Worm (Caenorhabditis elegans) whole organism, mixed stage, embryonic: ENCODE measurements around the gene W03F9.4.

Experiments used
- M03D4.4 ChIP-seq: sonication (generic microtip); optimal IDR thresholded peaks from 2 replicates; lab custom pipeline; 2017; ENCODE audit warnings: mild to moderate bottlenecking, missing genetic modification characterization, missing compliant biosample characterization
- bed-3 ChIP-seq: fragments of 200-800 bp; sonication (Bioruptor generic); optimal IDR thresholded peaks from 3 replicates; lab custom pipeline; 2018; ENCODE audit warnings: mild to moderate bottlenecking, missing genetic modification characterization, moderate library complexity, missing compliant biosample characterization
- blmp-1 ChIP-seq: fragments of 150-350 bp; optimal IDR thresholded peaks from 2 replicates; lab custom pipeline; 2014; ENCODE audit warnings: missing biosample characterization, missing genetic modification characterization
- ceh-39 ChIP-seq: fragments of 150-350 bp; optimal IDR thresholded peaks from 2 replicates; lab custom pipeline; 2014; ENCODE audit warnings: missing biosample characterization, missing genetic modification characterization
- ceh-43 ChIP-seq: fragments of 200-800 bp; sonication (Bioruptor generic); optimal IDR thresholded peaks from 2 replicates; lab custom pipeline; 2018; ENCODE audit warnings: mild to moderate bottlenecking, missing genetic modification characterization, moderate library complexity, missing compliant biosample characterization
- ceh-83 ChIP-seq: fragments of 200-800 bp; sonication (Bioruptor generic); optimal IDR thresholded peaks from 2 replicates; lab custom pipeline; 2018; ENCODE audit warnings: mild to moderate bottlenecking, missing genetic modification characterization, missing compliant biosample characterization
- ces-1 ChIP-seq: fragments of 150-350 bp; optimal IDR thresholded peaks from 2 replicates; lab custom pipeline; 2014; ENCODE audit warnings: missing biosample characterization, missing genetic modification reagents, missing genetic modification characterization
- cnd-1 ChIP-seq: fragments of 200-800 bp; sonication (Bioruptor generic); optimal IDR thresholded peaks from 2 replicates; lab custom pipeline; 2018; ENCODE audit warnings: mild to moderate bottlenecking, missing genetic modification characterization, missing compliant biosample characterization
- drap-1 ChIP-seq: fragments of 200-800 bp; sonication (Bioruptor generic); optimal IDR thresholded peaks from 3 replicates; lab custom pipeline; 2018; ENCODE audit warnings: mild to moderate bottlenecking, missing genetic modification characterization, missing compliant biosample characterization
- elt-1 ChIP-seq: sonication (generic microtip); optimal IDR thresholded peaks from 2 replicates; lab custom pipeline; 2017; ENCODE audit warnings: missing genetic modification characterization, mild to moderate bottlenecking, missing compliant biosample characterization, antibody characterized with exemption, moderate library complexity, borderline replicate concordance; ENCODE audit not compliant: insufficient read depth
- elt-3 ChIP-seq: fragments of 150-350 bp; optimal IDR thresholded peaks from 2 replicates; lab custom pipeline; 2014; ENCODE audit warnings: missing biosample characterization, missing genetic modification characterization
- flh-1 ChIP-seq: fragments of 200-800 bp; sonication (Bioruptor generic); optimal IDR thresholded peaks from 2 replicates; lab custom pipeline; 2018; ENCODE audit warnings: mild to moderate bottlenecking, missing genetic modification characterization, moderate library complexity, missing compliant biosample characterization
- ham-2 ChIP-seq: fragments of 200-800 bp; sonication (Bioruptor generic); optimal IDR thresholded peaks from 2 replicates; lab custom pipeline; 2018; ENCODE audit warnings: mild to moderate bottlenecking, missing genetic modification characterization, missing compliant biosample characterization
- hlh-1 ChIP-seq: fragments of 150-350 bp; optimal IDR thresholded peaks from 2 replicates; lab custom pipeline; 2014; ENCODE audit warnings: missing biosample characterization, missing genetic modification reagents, missing genetic modification characterization
- lin-13 ChIP-seq: fragments of 150-350 bp; optimal IDR thresholded peaks from 2 replicates; lab custom pipeline; 2014; ENCODE audit warnings: missing biosample characterization, missing genetic modification characterization
- lin-32 ChIP-seq: fragments of 200-800 bp; sonication (Bioruptor generic); optimal IDR thresholded peaks from 2 replicates; lab custom pipeline; 2018; ENCODE audit warnings: mild to moderate bottlenecking, missing genetic modification characterization, missing compliant biosample characterization
- lsy-2 ChIP-seq: fragments of 150-350 bp; optimal IDR thresholded peaks from 2 replicates; lab custom pipeline; 2014; ENCODE audit warnings: missing biosample characterization, missing genetic modification characterization
- mab-5 ChIP-seq: fragments of 150-350 bp; optimal IDR thresholded peaks from 2 replicates; lab custom pipeline; 2014; ENCODE audit warnings: missing biosample characterization, missing genetic modification characterization
- mep-1 ChIP-seq: fragments of 150-350 bp; optimal IDR thresholded peaks from 2 replicates; lab custom pipeline; 2017; ENCODE audit warnings: missing biosample characterization, missing genetic modification reagents, missing genetic modification characterization, inconsistent platforms
- mls-2 ChIP-seq: sonication (generic microtip); optimal IDR thresholded peaks from 2 replicates; lab custom pipeline; 2016; ENCODE audit warnings: mild to moderate bottlenecking, missing genetic modification characterization, moderate library complexity, missing compliant biosample characterization
- nhr-12 ChIP-seq: fragments of 150-350 bp; optimal IDR thresholded peaks from 2 replicates; lab custom pipeline; 2014; ENCODE audit warnings: missing biosample characterization, missing genetic modification characterization
- nhr-2 ChIP-seq: fragments of 150-350 bp; optimal IDR thresholded peaks from 2 replicates; lab custom pipeline; 2014; ENCODE audit warnings: missing biosample characterization, missing genetic modification characterization
- nhr-237 ChIP-seq: fragments of 150-350 bp; optimal IDR thresholded peaks from 2 replicates; lab custom pipeline; 2014; ENCODE audit warnings: missing biosample characterization, missing genetic modification characterization
- nhr-28 ChIP-seq: fragments of 150-350 bp; optimal IDR thresholded peaks from 2 replicates; lab custom pipeline; 2014; ENCODE audit warnings: missing biosample characterization, missing genetic modification characterization
- nhr-76 ChIP-seq: sonication (generic microtip); optimal IDR thresholded peaks from 2 replicates; lab custom pipeline; 2017; ENCODE audit warnings: missing biosample characterization, missing genetic modification characterization
- pha-4 ChIP-seq: fragments of 150-350 bp; optimal IDR thresholded peaks from 2 replicates; lab custom pipeline; 2018; ENCODE audit warnings: missing biosample characterization, missing genetic modification reagents, missing genetic modification characterization
- sem-2 ChIP-seq: fragments of 200-800 bp; sonication (Bioruptor generic); optimal IDR thresholded peaks from 2 replicates; lab custom pipeline; 2018; ENCODE audit warnings: mild to moderate bottlenecking, missing genetic modification characterization, missing compliant biosample characterization
- snpc-4 ChIP-seq: fragments of 150-350 bp; optimal IDR thresholded peaks from 2 replicates; lab custom pipeline; 2014; ENCODE audit warnings: missing biosample characterization, missing genetic modification characterization
- sptf-1 ChIP-seq: sonication (generic microtip); optimal IDR thresholded peaks from 2 replicates; lab custom pipeline; 2017; ENCODE audit warnings: mild to moderate bottlenecking, missing genetic modification characterization, moderate library complexity, missing compliant biosample characterization
- tbx-8 ChIP-seq: fragments of 200-800 bp; sonication (Bioruptor generic); optimal IDR thresholded peaks from 2 replicates; lab custom pipeline; 2018; ENCODE audit warnings: mild to moderate bottlenecking, missing genetic modification characterization, moderate library complexity, missing compliant biosample characterization
- unc-120 ChIP-seq: sonication (generic microtip); optimal IDR thresholded peaks from 2 replicates; lab custom pipeline; 2017; ENCODE audit warnings: missing genetic modification characterization, missing compliant biosample characterization; ENCODE audit not compliant: poor library complexity, severe bottlenecking
- unc-39 ChIP-seq: fragments of 150-350 bp; optimal IDR thresholded peaks from 2 replicates; lab custom pipeline; 2014; ENCODE audit warnings: missing biosample characterization, missing genetic modification characterization
- unc-62 ChIP-seq: fragments of 150-350 bp; optimal IDR thresholded peaks from 2 replicates; lab custom pipeline; 2014; ENCODE audit warnings: missing biosample characterization, missing genetic modification reagents, missing genetic modification characterization
- zip-8 ChIP-seq: fragments of 150-350 bp; optimal IDR thresholded peaks from 2 replicates; lab custom pipeline; 2014; ENCODE audit warnings: missing biosample characterization, missing genetic modification characterization
- ztf-11 ChIP-seq: fragments of 150-350 bp; optimal IDR thresholded peaks from 2 replicates; lab custom pipeline; 2014; ENCODE audit warnings: missing biosample characterization, missing genetic modification characterization

The W03F9.4 gene

ce11 chrV:122750-123149 is 28.4 kb downstream of the W03F9.4 start, which contains the start of gene cgp-1:
Gene cgp-1 (minus strand): TSS chrV:122789.
- TF ChIP-seq lsy-2 (tag; lab: Kevin White, UChicago) = no peak
- no peak for TF ChIP-seq ceh-43 (GFP tag; lab: Kevin White, UChicago)
- peak; percentile 5 for TF ChIP-seq hlh-1 (tag; lab: Kevin White, UChicago)
- no peak for TF ChIP-seq snpc-4
- TF ChIP-seq mep-1 (tag; lab: Kevin White, UChicago) = peak; percentile 9
- TF ChIP-seq ceh-39 (tag; lab: Kevin White, UChicago) = no peak
- TF ChIP-seq, all 35 proteins: peak for 2

ce11 chrV:122249-122648 is 28.9 kb downstream of the W03F9.4 start:
- TF ChIP-seq elt-3 (tag; lab: Kevin White, UChicago) (no peak), cnd-1 (tag; lab: Kevin White, UChicago) (no peak), hlh-1 (tag; lab: Kevin White, UChicago) (no peak), ceh-39 (tag; lab: Kevin White, UChicago) (no peak), nhr-237 (tag; lab: Kevin White, UChicago) (no peak), zip-8 (no peak), bed-3 (no peak), mls-2 (tag; lab: Kevin White, UChicago) (no peak), ceh-43 (GFP tag; lab: Kevin White, UChicago) (no peak), nhr-76 (no peak), nhr-12 (tag; lab: Kevin White, UChicago) (no peak), snpc-4 (no peak), ceh-83 (GFP tag; lab: Kevin White, UChicago) (no peak), blmp-1 (tag; lab: Kevin White, UChicago) (no peak)

ce11 chrV:117312-117711 is 33.9 kb downstream of the W03F9.4 start:
- TF ChIP-seq mep-1 (tag; lab: Kevin White, UChicago) (no peak), sptf-1 (tag; lab: Kevin White, UChicago) (no peak), mab-5 (tag; lab: Kevin White, UChicago) (no peak), hlh-1 (tag; lab: Kevin White, UChicago) (peak; percentile 25)
- TF ChIP-seq, all 35 proteins: peak for 1

ce11 chrV:116243-116642 is 34.9 kb downstream of the W03F9.4 start:
- TF ChIP-seq snpc-4 = no peak
- no peak for TF ChIP-seq ztf-11
- TF ChIP-seq hlh-1 (tag; lab: Kevin White, UChicago) = no peak
- no peak for TF ChIP-seq mab-5 (tag; lab: Kevin White, UChicago)
- TF ChIP-seq ham-2 (GFP tag; lab: Kevin White, UChicago) = no peak
- TF ChIP-seq nhr-237 (tag; lab: Kevin White, UChicago) = no peak
- no peak for TF ChIP-seq ceh-43 (GFP tag; lab: Kevin White, UChicago)
- TF ChIP-seq lsy-2 (tag; lab: Kevin White, UChicago) = no peak
- TF ChIP-seq unc-39 (tag; lab: Kevin White, UChicago) = no peak
- no peak for TF ChIP-seq zip-8
- TF ChIP-seq mep-1 (tag; lab: Kevin White, UChicago) = no peak
- no peak for TF ChIP-seq unc-120
- TF ChIP-seq nhr-76 = no peak
- TF ChIP-seq, all 35 proteins: peak for 0

- TF ChIP-seq cnd-1 (tag; lab: Kevin White, UChicago) = no peak
- no peak for TF ChIP-seq elt-1 (tag; lab: Kevin White, UChicago)
- no peak for TF ChIP-seq unc-120
- peak; percentile 85 for TF ChIP-seq mep-1 (tag; lab: Kevin White, UChicago)
- TF ChIP-seq ces-1 (GFP tag; lab: Kevin White, UChicago) = peak; percentile 39
- TF ChIP-seq M03D4.4 (tag; lab: Kevin White, UChicago) = peak; percentile 4
- no peak for TF ChIP-seq ham-2 (GFP tag; lab: Kevin White, UChicago)
- no peak for TF ChIP-seq lin-32 (GFP tag; lab: Kevin White, UChicago)
- peak; percentile 88 for TF ChIP-seq lin-13 (tag; lab: Kevin White, UChicago)
- no peak for TF ChIP-seq unc-39 (tag; lab: Kevin White, UChicago)
- TF ChIP-seq flh-1 (GFP tag; lab: Kevin White, UChicago) = no peak
- TF ChIP-seq nhr-237 (tag; lab: Kevin White, UChicago) = peak; percentile 75
- TF ChIP-seq sptf-1 (tag; lab: Kevin White, UChicago) = peak; percentile 58
- no peak for TF ChIP-seq ceh-43 (GFP tag; lab: Kevin White, UChicago)
- TF ChIP-seq nhr-28 (tag; lab: Kevin White, UChicago) = no peak
- TF ChIP-seq hlh-1 (tag; lab: Kevin White, UChicago) = peak; percentile 25
- TF ChIP-seq mls-2 (tag; lab: Kevin White, UChicago) = no peak
- TF ChIP-seq ceh-39 (tag; lab: Kevin White, UChicago) = peak; percentile 52
- no peak for TF ChIP-seq nhr-12 (tag; lab: Kevin White, UChicago)
- peak; percentile 63 for TF ChIP-seq lsy-2 (tag; lab: Kevin White, UChicago)
- TF ChIP-seq unc-62 (GFP tag; lab: Kevin White, UChicago) = no peak
- TF ChIP-seq drap-1 (GFP tag; lab: Kevin White, UChicago) = no peak
- no peak for TF ChIP-seq nhr-76
- no peak for TF ChIP-seq blmp-1 (tag; lab: Kevin White, UChicago)
- TF ChIP-seq zip-8 = no peak
- TF ChIP-seq tbx-8 (GFP tag; lab: Kevin White, UChicago) = no peak
- no peak for TF ChIP-seq bed-3
- no peak for TF ChIP-seq nhr-2 (tag; lab: Kevin White, UChicago)
- TF ChIP-seq ztf-11 = no peak
- TF ChIP-seq elt-3 (tag; lab: Kevin White, UChicago) = no peak
- TF ChIP-seq mab-5 (tag; lab: Kevin White, UChicago) = no peak
- no peak for TF ChIP-seq snpc-4
- no peak for TF ChIP-seq sem-2
- TF ChIP-seq pha-4 = peak; percentile 38
- no peak for TF ChIP-seq ceh-83 (GFP tag; lab: Kevin White, UChicago)
Observed at ce11 chrV:104474-104873, 46.7 kb downstream of the W03F9.4 start, which contains the start of gene picd-1. Gene picd-1 (plus strand): TSS chrV:104825.
